Worm (Caenorhabditis elegans) whole organism, L1 larva: ENCODE results near the gene W07G1.7.

Experiments
- C04F5.9 ChIP-seq: sonication (generic microtip); optimal IDR thresholded peaks from 2 replicates; lab custom pipeline; 2016; ENCODE audit warnings: missing genetic modification characterization, missing compliant biosample characterization
- C34B4.2 ChIP-seq: sonication (generic microtip); optimal IDR thresholded peaks from 2 replicates; lab custom pipeline; 2017; ENCODE audit warnings: mild to moderate bottlenecking, missing genetic modification characterization, missing compliant biosample characterization
- F16B12.6 ChIP-seq: fragments of 150-350 bp; optimal IDR thresholded peaks from 2 replicates; lab custom pipeline; 2014; ENCODE audit warnings: missing biosample characterization, missing genetic modification characterization
- Y116A8C.19 ChIP-seq: sonication (generic microtip); optimal IDR thresholded peaks from 2 replicates; lab custom pipeline; 2016; ENCODE audit warnings: missing compliant biosample characterization, missing genetic modification characterization, borderline replicate concordance
- alr-1 ChIP-seq: fragments of 200-800 bp; sonication (Bioruptor generic); optimal IDR thresholded peaks from 2 replicates; lab custom pipeline; 2018; ENCODE audit warnings: borderline replicate concordance, mild to moderate bottlenecking, missing genetic modification characterization, missing compliant biosample characterization
- aly-2 ChIP-seq: fragments of 150-350 bp; optimal IDR thresholded peaks from 2 replicates; lab custom pipeline; 2014; ENCODE audit warnings: missing biosample characterization, missing genetic modification characterization
- blmp-1 ChIP-seq: fragments of 150-350 bp; optimal IDR thresholded peaks from 2 replicates; lab custom pipeline; 2014; ENCODE audit warnings: missing biosample characterization, missing genetic modification characterization
- ceh-63 ChIP-seq: fragments of 200-800 bp; sonication (Bioruptor generic); optimal IDR thresholded peaks from 2 replicates; lab custom pipeline; 2018; ENCODE audit warnings: mild to moderate bottlenecking, missing genetic modification characterization, missing compliant biosample characterization
- ceh-82 ChIP-seq, 3 experiments: fragments of 150-350 bp in 1 of 3; sonication (generic microtip) in 2 of 3; optimal IDR thresholded peaks; 2 replicates each; lab custom pipeline; 2014 to 2017; ENCODE audit warnings: missing biosample characterization in 3 of 3, missing genetic modification characterization in 3 of 3
- ces-1 ChIP-seq: fragments of 150-350 bp; optimal IDR thresholded peaks from 2 replicates; lab custom pipeline; 2014; ENCODE audit warnings: missing biosample characterization, missing genetic modification reagents, missing genetic modification characterization
- dpl-1 ChIP-seq, 3 experiments: fragments of 150-350 bp in 2 of 3; sonication (generic microtip) in 1 of 3; optimal IDR thresholded peaks; 2 replicates each; lab custom pipeline; 2014 to 2017; ENCODE audit warnings: missing biosample characterization in 3 of 3, missing genetic modification characterization in 3 of 3, missing genetic modification reagents in 3 of 3
- efl-1 ChIP-seq, 4 experiments: fragments of 150-350 bp; optimal IDR thresholded peaks in 3 of 4; peaks in 1 of 4; 1 replicate in 1 of 4; 2 replicates in 3 of 4; lab custom pipeline; 2014; ENCODE audit warnings: missing biosample characterization in 2 of 4, missing genetic modification characterization in 2 of 4, missing genetic modification reagents in 2 of 4
- egl-27 ChIP-seq, 2 experiments: fragments of 150-350 bp in 1 of 2; sonication (generic microtip); optimal IDR thresholded peaks; 3 replicates each; lab custom pipeline; 2017 to 2018; ENCODE audit warnings: missing biosample characterization in 2 of 2, missing genetic modification characterization in 2 of 2, missing genetic modification reagents in 2 of 2
- elt-3 ChIP-seq, 6 experiments: fragments of 150-350 bp in 1 of 6; sonication (generic microtip); optimal IDR thresholded peaks; 2 replicates each; lab custom pipeline; 2017 to 2018; ENCODE audit warnings: missing biosample characterization in 6 of 6, missing genetic modification characterization in 6 of 6, inconsistent platforms in 1 of 6
- fkh-10 ChIP-seq: sonication (generic microtip); optimal IDR thresholded peaks from 2 replicates; lab custom pipeline; 2017; ENCODE audit warnings: missing biosample characterization, missing genetic modification reagents, missing genetic modification characterization
- fkh-4 ChIP-seq: sonication (generic microtip); optimal IDR thresholded peaks from 2 replicates; lab custom pipeline; 2016; ENCODE audit warnings: missing compliant biosample characterization, missing genetic modification characterization, borderline replicate concordance
- hpl-2 ChIP-seq: fragments of 150-350 bp; optimal IDR thresholded peaks from 2 replicates; lab custom pipeline; 2014; ENCODE audit warnings: missing biosample characterization, missing genetic modification reagents, missing genetic modification characterization
- jun-1 ChIP-seq: fragments of 150-350 bp; optimal IDR thresholded peaks from 2 replicates; lab custom pipeline; 2014; ENCODE audit warnings: missing biosample characterization, missing genetic modification reagents, missing genetic modification characterization
- lin-13 ChIP-seq: fragments of 150-350 bp; optimal IDR thresholded peaks from 2 replicates; lab custom pipeline; 2014; ENCODE audit warnings: missing biosample characterization, missing genetic modification reagents, missing genetic modification characterization
- lin-35 ChIP-seq, 2 experiments: fragments of 150-350 bp; optimal IDR thresholded peaks; 2 replicates each; lab custom pipeline; 2014; ENCODE audit warnings: missing biosample characterization in 2 of 2, missing genetic modification characterization in 2 of 2, missing genetic modification reagents in 2 of 2
- lir-3 ChIP-seq: sonication (generic microtip); optimal IDR thresholded peaks from 2 replicates; lab custom pipeline; 2016; ENCODE audit warnings: mild to moderate bottlenecking, missing genetic modification characterization, moderate library complexity, missing compliant biosample characterization; ENCODE audit not compliant: poor library complexity
- lsy-2 ChIP-seq, 2 experiments: fragments of 150-350 bp; optimal IDR thresholded peaks; 2 replicates each; lab custom pipeline; 2014; ENCODE audit warnings: missing biosample characterization in 2 of 2, missing genetic modification characterization in 2 of 2
- mab-9 ChIP-seq: fragments of 200-800 bp; sonication (Bioruptor generic); IDR thresholded peaks from 2 replicates; pipeline ENCODE4 v1.3.6; 2022; ENCODE audit warnings: missing genetic modification reagents, missing genetic modification characterization, missing compliant biosample characterization
- mep-1 ChIP-seq: fragments of 150-350 bp; optimal IDR thresholded peaks from 2 replicates; lab custom pipeline; 2014; ENCODE audit warnings: missing biosample characterization, missing genetic modification characterization
- nhr-20 ChIP-seq: sonication (generic microtip); optimal IDR thresholded peaks from 2 replicates; lab custom pipeline; 2016; ENCODE audit warnings: mild to moderate bottlenecking, missing genetic modification characterization, missing compliant biosample characterization
- nhr-47 ChIP-seq: sonication (generic microtip); optimal IDR thresholded peaks from 2 replicates; lab custom pipeline; 2016; ENCODE audit warnings: mild to moderate bottlenecking, missing genetic modification characterization, moderate library complexity, missing compliant biosample characterization
- nhr-76 ChIP-seq: sonication (generic microtip); optimal IDR thresholded peaks from 2 replicates; lab custom pipeline; 2017; ENCODE audit warnings: missing biosample characterization, missing genetic modification characterization
- nhr-90 ChIP-seq: sonication (generic microtip); optimal IDR thresholded peaks from 2 replicates; lab custom pipeline; 2016; ENCODE audit warnings: mild to moderate bottlenecking, missing genetic modification characterization, missing compliant biosample characterization; ENCODE audit not compliant: poor library complexity
- pax-3 ChIP-seq: fragments of 200-800 bp; sonication (Bioruptor generic); optimal IDR thresholded peaks from 2 replicates; lab custom pipeline; 2018; ENCODE audit warnings: mild to moderate bottlenecking, missing genetic modification characterization, moderate library complexity, missing compliant biosample characterization
- pqm-1 ChIP-seq: sonication (generic microtip); optimal IDR thresholded peaks from 3 replicates; lab custom pipeline; 2017; ENCODE audit warnings: missing biosample characterization, missing genetic modification characterization
- rnt-1 ChIP-seq: sonication (generic microtip); optimal IDR thresholded peaks from 2 replicates; lab custom pipeline; 2016; ENCODE audit warnings: mild to moderate bottlenecking, missing genetic modification characterization, moderate library complexity, missing compliant biosample characterization
- skn-1 ChIP-seq: fragments of 150-350 bp; optimal IDR thresholded peaks from 2 replicates; lab custom pipeline; 2014; ENCODE audit warnings: missing biosample characterization, missing genetic modification characterization
- sox-4 ChIP-seq: sonication (generic microtip); optimal IDR thresholded peaks from 2 replicates; lab custom pipeline; 2016; ENCODE audit warnings: missing genetic modification characterization, missing compliant biosample characterization
- sup-37 ChIP-seq: fragments of 200-800 bp; sonication (Bioruptor generic); optimal IDR thresholded peaks from 2 replicates; lab custom pipeline; 2018; ENCODE audit warnings: mild to moderate bottlenecking, missing genetic modification characterization, missing compliant biosample characterization
- swsn-7 ChIP-seq: sonication (generic microtip); optimal IDR thresholded peaks from 2 replicates; lab custom pipeline; 2016; ENCODE audit warnings: missing genetic modification characterization, missing compliant biosample characterization
- unc-130 ChIP-seq: fragments of 150-350 bp; optimal IDR thresholded peaks from 2 replicates; lab custom pipeline; 2017; ENCODE audit warnings: missing biosample characterization, missing genetic modification characterization, inconsistent platforms
- unc-62 ChIP-seq: fragments of 150-350 bp; optimal IDR thresholded peaks from 2 replicates; lab custom pipeline; 2014; ENCODE audit warnings: missing biosample characterization, missing genetic modification reagents, missing genetic modification characterization
- unc-98 ChIP-seq: fragments of 200-800 bp; sonication (Bioruptor generic); IDR thresholded peaks from 2 replicates; pipeline ENCODE4 v1.3.6; 2022; ENCODE audit warnings: missing genetic modification characterization, missing compliant biosample characterization
- zag-1 ChIP-seq: fragments of 150-350 bp; optimal IDR thresholded peaks from 2 replicates; lab custom pipeline; 2014; ENCODE audit warnings: missing biosample characterization, missing genetic modification characterization
- ztf-11 ChIP-seq, 2 experiments: sonication (generic microtip); optimal IDR thresholded peaks; 2 replicates each; lab custom pipeline; 2016 to 2017; ENCODE audit warnings: missing genetic modification characterization in 2 of 2, missing biosample characterization in 1 of 2, missing compliant biosample characterization in 1 of 2
- ztf-4 ChIP-seq: fragments of 150-350 bp; optimal IDR thresholded peaks from 2 replicates; lab custom pipeline; 2014; ENCODE audit warnings: missing biosample characterization, missing genetic modification characterization

W07G1.7 gene

ce11 chrII:13976161-13976560, 10.0 kb upstream of the W07G1.7 start, which contains the start of gene Y39G8B.2 (continued):
- no peak for TF ChIP-seq alr-1 (tag; lab: Kevin White, UChicago)
- TF ChIP-seq C34B4.2 (tag; lab: Kevin White, UChicago), result no peak
- no peak for TF ChIP-seq unc-62 (GFP tag; lab: Kevin White, UChicago)
- no peak for TF ChIP-seq fkh-4 (tag; lab: Kevin White, UChicago)
- TF ChIP-seq lin-13, result peak; percentile 87
- TF ChIP-seq ceh-63 (GFP tag; lab: Kevin White, UChicago), result no peak
- TF ChIP-seq sox-4, result no peak
- peak; percentile 90 to 92 for TF ChIP-seq lsy-2 (tag; optimal IDR thresholded peaks at IDR 0.05; lab: Kevin White, UChicago)
- TF ChIP-seq nhr-47 (tag; lab: Kevin White, UChicago), result peak; percentile 86
- peak; percentile 89 to 91 for TF ChIP-seq efl-1 (optimal IDR thresholded peaks at IDR 0.05; lab: Kevin White, UChicago)
- TF ChIP-seq efl-1 (GFP tag; optimal IDR thresholded peaks at IDR 0.05 in 1 of 2; lab: Kevin White, UChicago), result peak; percentile 86 to 98
- TF ChIP-seq egl-27 (tag; optimal IDR thresholded peaks at IDR 0.05; lab: Kevin White, UChicago), result no peak
- peak; percentile 99 for TF ChIP-seq F16B12.6 (tag; lab: Kevin White, UChicago)
- TF ChIP-seq blmp-1 (tag; lab: Kevin White, UChicago), result peak; percentile 59
- peak; percentile 57 for TF ChIP-seq pax-3 (tag; lab: Kevin White, UChicago)
- peak; percentile 65 for TF ChIP-seq fkh-10 (GFP tag; lab: Kevin White, UChicago)
- TF ChIP-seq nhr-90 (tag; lab: Kevin White, UChicago), result peak; percentile 69
- no peak for TF ChIP-seq ces-1 (GFP tag; lab: Kevin White, UChicago)
- no peak for TF ChIP-seq zag-1 (tag; lab: Kevin White, UChicago)
- TF ChIP-seq sup-37, result no peak
- peak; percentile 30 for TF ChIP-seq ztf-4 (tag; lab: Kevin White, UChicago)
- TF ChIP-seq ztf-11 (tag; optimal IDR thresholded peaks at IDR 0.05; lab: Kevin White, UChicago), result peak in 1 of 2 experiments; percentile 61
- peak; percentile 79 for TF ChIP-seq jun-1
- TF ChIP-seq Y116A8C.19 (tag; lab: Kevin White, UChicago), result no peak
- no peak for TF ChIP-seq nhr-76 (tag; lab: Kevin White, UChicago)
- TF ChIP-seq dpl-1 (GFP tag; optimal IDR thresholded peaks at IDR 0.05; lab: Kevin White, UChicago), result peak; percentile 83 to 88 (median 86)
- TF ChIP-seq pqm-1 (tag; lab: Kevin White, UChicago), result no peak
- no peak for TF ChIP-seq lir-3 (tag; lab: Kevin White, UChicago)
- peak; percentile 61; the same call in 1 of the 2 replicates for TF ChIP-seq mab-9 (GFP tag; lab: Robert Waterston, UW)
- peak; percentile 45 for TF ChIP-seq C04F5.9 (tag; lab: Kevin White, UChicago)
- peak; percentile 75 for TF ChIP-seq swsn-7 (tag; lab: Kevin White, UChicago)
- TF ChIP-seq, all 84 proteins: peak for 52

- TF ChIP-seq elt-3 (tag; optimal IDR thresholded peaks at IDR 0.05; lab: Kevin White, UChicago), result no peak
- no peak for TF ChIP-seq rnt-1 (tag; lab: Kevin White, UChicago)
- no peak for TF ChIP-seq skn-1 (tag; lab: Kevin White, UChicago)
- TF ChIP-seq aly-2, result no peak
- no peak for TF ChIP-seq hpl-2 (GFP tag; lab: Kevin White, UChicago)
- TF ChIP-seq nhr-20 (tag; lab: Kevin White, UChicago), result no peak
- no peak for TF ChIP-seq ceh-82 (tag; optimal IDR thresholded peaks at IDR 0.05; lab: Kevin White, UChicago)
- no peak for TF ChIP-seq jun-1
- TF ChIP-seq unc-130 (tag; lab: Kevin White, UChicago), result no peak
- no peak for TF ChIP-seq blmp-1 (tag; lab: Kevin White, UChicago)
Observed at ce11 chrII:13974136-13974535, 8.0 kb upstream of the W07G1.7 start.

ce11 chrII:13973514-13973913, 7.4 kb upstream of the W07G1.7 start, which contains the start of gene Y39G8B.1:
Gene Y39G8B.1 (minus strand): TSS chrII:13973812.
- TF ChIP-seq lin-35 (GFP tag; optimal IDR thresholded peaks at IDR 0.05; lab: Kevin White, UChicago), result peak in 1 of 2 experiments; percentile 33
- TF ChIP-seq swsn-7 (tag; lab: Kevin White, UChicago), result no peak
- peak; percentile 47 for TF ChIP-seq mep-1 (tag; lab: Kevin White, UChicago)
- peak in 1 of 3 experiments; percentile 9 for TF ChIP-seq dpl-1 (GFP tag; optimal IDR thresholded peaks at IDR 0.05; lab: Kevin White, UChicago)
- TF ChIP-seq lsy-2 (tag; optimal IDR thresholded peaks at IDR 0.05; lab: Kevin White, UChicago), result peak in 1 of 2 experiments; percentile 7
- no peak for TF ChIP-seq ceh-63 (GFP tag; lab: Kevin White, UChicago)
- TF ChIP-seq unc-98 (GFP tag; lab: Robert Waterston, UW), result no peak
- TF ChIP-seq blmp-1 (tag; lab: Kevin White, UChicago), result peak; percentile 58
- peak; percentile 1 for TF ChIP-seq skn-1 (tag; lab: Kevin White, UChicago)
- TF ChIP-seq F16B12.6 (tag; lab: Kevin White, UChicago), result peak; percentile 35
